Worm (Caenorhabditis elegans) whole organism, mixed stage, embryonic: Measurements from ENCODE around the gene T09F5.2.

Experiments
- ceh-83 ChIP-seq: fragments of 200-800 bp; sonication (Bioruptor generic); optimal IDR thresholded peaks from 2 replicates; lab custom pipeline; 2018; ENCODE audit warnings: mild to moderate bottlenecking, missing genetic modification characterization, missing compliant biosample characterization
- elt-3 ChIP-seq: fragments of 150-350 bp; optimal IDR thresholded peaks from 2 replicates; lab custom pipeline; 2014; ENCODE audit warnings: missing biosample characterization, missing genetic modification characterization
- lin-13 ChIP-seq: fragments of 150-350 bp; optimal IDR thresholded peaks from 2 replicates; lab custom pipeline; 2014; ENCODE audit warnings: missing biosample characterization, missing genetic modification characterization
- mep-1 ChIP-seq: fragments of 150-350 bp; optimal IDR thresholded peaks from 2 replicates; lab custom pipeline; 2017; ENCODE audit warnings: missing biosample characterization, missing genetic modification reagents, missing genetic modification characterization, inconsistent platforms
- nhr-12 ChIP-seq: fragments of 150-350 bp; optimal IDR thresholded peaks from 2 replicates; lab custom pipeline; 2014; ENCODE audit warnings: missing biosample characterization, missing genetic modification characterization
- nhr-237 ChIP-seq: fragments of 150-350 bp; optimal IDR thresholded peaks from 2 replicates; lab custom pipeline; 2014; ENCODE audit warnings: missing biosample characterization, missing genetic modification characterization
- nhr-28 ChIP-seq: fragments of 150-350 bp; optimal IDR thresholded peaks from 2 replicates; lab custom pipeline; 2014; ENCODE audit warnings: missing biosample characterization, missing genetic modification characterization
- sptf-1 ChIP-seq: sonication (generic microtip); optimal IDR thresholded peaks from 2 replicates; lab custom pipeline; 2017; ENCODE audit warnings: mild to moderate bottlenecking, missing genetic modification characterization, moderate library complexity, missing compliant biosample characterization
- unc-39 ChIP-seq: fragments of 150-350 bp; optimal IDR thresholded peaks from 2 replicates; lab custom pipeline; 2014; ENCODE audit warnings: missing biosample characterization, missing genetic modification characterization
- unc-62 ChIP-seq: fragments of 150-350 bp; optimal IDR thresholded peaks from 2 replicates; lab custom pipeline; 2014; ENCODE audit warnings: missing biosample characterization, missing genetic modification reagents, missing genetic modification characterization

ce11 chrV:15150661-15151060 is at the start of gene T09F5.2:
- no peak for TF ChIP-seq mep-1 (tag; lab: Kevin White, UChicago)
- no peak for TF ChIP-seq unc-39 (tag; lab: Kevin White, UChicago)
- no peak for TF ChIP-seq sptf-1 (tag; lab: Kevin White, UChicago)
- TF ChIP-seq elt-3 = no peak
- TF ChIP-seq ceh-83 (GFP tag; lab: Kevin White, UChicago) = no peak
- TF ChIP-seq unc-62 (GFP tag; lab: Kevin White, UChicago) = no peak
- no peak for TF ChIP-seq nhr-28
- no peak for TF ChIP-seq nhr-12 (tag; lab: Kevin White, UChicago)
- TF ChIP-seq nhr-237 (tag; lab: Kevin White, UChicago) = no peak
- no peak for TF ChIP-seq lin-13
